Fruit fly (Drosophila melanogaster) whole organism, embryonic: ENCODE measurements around the gene Argp.

Source experiments
- Antp ChIP-seq: fragments of 200-800 bp; sonication (Bioruptor generic); optimal IDR thresholded peaks from 3 replicates; lab custom pipeline; 2016; ENCODE audit warnings: missing biosample characterization, missing genetic modification characterization
- Awh ChIP-seq: fragments of 200-800 bp; sonication (Bioruptor generic); IDR thresholded peaks from 2 replicates; pipeline ENCODE4, ENCODE4 v1.3.6; 2022; ENCODE audit warnings: missing biosample characterization, missing genetic modification characterization
- Blimp-1 ChIP-seq: fragments of 200-800 bp; sonication (Bioruptor generic); optimal IDR thresholded peaks from 3 replicates; lab custom pipeline; 2018; ENCODE audit warnings: missing biosample characterization, missing genetic modification characterization, mild to moderate bottlenecking, moderate library complexity, missing genetic modification reagents
- CG10321 ChIP-seq: fragments of 200-800 bp; sonication (Bioruptor generic); IDR thresholded peaks from 2 replicates; pipeline ENCODE4 v1.3.6; 2022; ENCODE audit warnings: missing biosample characterization, missing genetic modification characterization
- CG10959 ChIP-seq: fragments of 200-800 bp; sonication (Bioruptor generic); IDR thresholded peaks from 2 replicates; pipeline ENCODE4 v1.3.6; 2022; ENCODE audit warnings: missing biosample characterization, missing genetic modification characterization
- CG12659 ChIP-seq: fragments of 200-800 bp; sonication (Bioruptor generic); optimal IDR thresholded peaks from 3 replicates; lab custom pipeline; 2017; ENCODE audit warnings: mild to moderate bottlenecking, missing biosample characterization, missing genetic modification reagents, missing genetic modification characterization
- CG13624 ChIP-seq: fragments of 200-800 bp; sonication (Bioruptor generic); optimal IDR thresholded peaks from 2 replicates; lab custom pipeline; 2016; ENCODE audit warnings: missing biosample characterization, missing genetic modification characterization
- CG14014 ChIP-seq: fragments of 200-800 bp; sonication (Bioruptor generic); IDR thresholded peaks from 2 replicates; pipeline ENCODE4 v1.3.6; 2022; ENCODE audit warnings: missing biosample characterization, missing genetic modification characterization
- CG1529 ChIP-seq: fragments of 200-800 bp; sonication (Bioruptor generic); optimal IDR thresholded peaks from 3 replicates; lab custom pipeline; 2018; ENCODE audit warnings: missing biosample characterization, missing genetic modification characterization
- CG16863 ChIP-seq: fragments of 200-800 bp; sonication (Bioruptor generic); optimal IDR thresholded peaks from 3 replicates; lab custom pipeline; 2016; ENCODE audit warnings: missing biosample characterization, missing genetic modification characterization
- CG2875 ChIP-seq: fragments of 200-800 bp; sonication (Bioruptor generic); optimal IDR thresholded peaks from 2 replicates; lab custom pipeline; 2017; ENCODE audit warnings: missing biosample characterization, mild to moderate bottlenecking, missing genetic modification characterization, missing genetic modification reagents
- CG33213 ChIP-seq: fragments of 200-800 bp; sonication (Bioruptor generic); optimal IDR thresholded peaks from 3 replicates; lab custom pipeline; 2016; ENCODE audit warnings: missing biosample characterization, missing genetic modification characterization
- CG6689 ChIP-seq: fragments of 200-800 bp; sonication (Bioruptor generic); IDR thresholded peaks from 2 replicates; pipeline ENCODE4 v1.3.6; 2022; ENCODE audit warnings: missing biosample characterization, missing genetic modification characterization
- CG7372 ChIP-seq: fragments of 200-800 bp; sonication (Bioruptor generic); IDR thresholded peaks from 2 replicates; pipeline ENCODE4 v1.3.6; 2022; ENCODE audit warnings: missing biosample characterization, missing genetic modification characterization
- CG7839 ChIP-seq: fragments of 200-800 bp; sonication (Bioruptor generic); optimal IDR thresholded peaks from 3 replicates; lab custom pipeline; 2018; ENCODE audit warnings: missing biosample characterization, mild to moderate bottlenecking, missing genetic modification characterization, moderate library complexity
- CG7928 ChIP-seq: fragments of 200-800 bp; sonication (Bioruptor generic); optimal IDR thresholded peaks from 2 replicates; lab custom pipeline; 2017; ENCODE audit warnings: missing biosample characterization, mild to moderate bottlenecking, missing genetic modification characterization
- CG8388 ChIP-seq: fragments of 200-800 bp; sonication (Bioruptor generic); optimal IDR thresholded peaks from 2 replicates; lab custom pipeline; 2019; ENCODE audit warnings: missing biosample characterization, mild to moderate bottlenecking, missing genetic modification characterization, moderate library complexity
- Eip74EF ChIP-seq, 2 experiments: fragments of 200-800 bp in 1 of 2; fragments of >200 bp in 1 of 2; sonication (Bioruptor generic) in 1 of 2; optimal IDR thresholded peaks; 2 replicates each; lab custom pipeline; 2017 to 2019; ENCODE audit warnings: missing biosample characterization in 2 of 2, missing genetic modification characterization in 2 of 2, mild to moderate bottlenecking in 1 of 2, moderate library complexity in 1 of 2
- Fer3 ChIP-seq: fragments of 200-800 bp; sonication (Bioruptor generic); optimal IDR thresholded peaks from 2 replicates; lab custom pipeline; 2018; ENCODE audit warnings: missing biosample characterization, mild to moderate bottlenecking, missing genetic modification characterization, moderate library complexity
- H15 ChIP-seq: fragments of 200-800 bp; sonication (Bioruptor generic); IDR thresholded peaks from 3 replicates; pipeline ENCODE4 v1.3.6; 2022; ENCODE audit warnings: missing biosample characterization, missing genetic modification characterization
- Hr51 ChIP-seq, 2 experiments: fragments of 200-800 bp; sonication (Bioruptor generic); optimal IDR thresholded peaks; 2 replicates in 1 of 2; 3 replicates in 1 of 2; lab custom pipeline; 2016 to 2018; ENCODE audit warnings: missing biosample characterization in 2 of 2, missing genetic modification characterization in 2 of 2, mild to moderate bottlenecking in 1 of 2, moderate library complexity in 1 of 2
- Lpt ChIP-seq: fragments of >200 bp; optimal IDR thresholded peaks from 2 replicates; lab custom pipeline; 2018; ENCODE audit warnings: missing biosample characterization, missing genetic modification characterization
- Max ChIP-seq: fragments of 200-800 bp; sonication (Bioruptor generic); optimal IDR thresholded peaks from 2 replicates; lab custom pipeline; 2016; ENCODE audit warnings: missing biosample characterization, mild to moderate bottlenecking, missing genetic modification characterization
- Nf-YA ChIP-seq: fragments of 200-800 bp; sonication (Bioruptor generic); IDR thresholded peaks from 2 replicates; pipeline ENCODE4 v1.3.6; 2022; ENCODE audit warnings: missing biosample characterization, missing genetic modification characterization
- Ptx1 ChIP-seq: fragments of 200-800 bp; sonication (Bioruptor generic); IDR thresholded peaks from 2 replicates; pipeline ENCODE4 v1.3.6; 2022; ENCODE audit warnings: missing biosample characterization, missing genetic modification characterization
- Sox102F ChIP-seq: fragments of 200-800 bp; sonication (Bioruptor generic); optimal IDR thresholded peaks from 2 replicates; lab custom pipeline; 2018; ENCODE audit warnings: missing biosample characterization, mild to moderate bottlenecking, missing genetic modification characterization, moderate library complexity
- al ChIP-seq: fragments of 200-800 bp; sonication (Bioruptor generic); IDR thresholded peaks from 2 replicates; pipeline ENCODE4 v1.3.6; 2022; ENCODE audit warnings: missing biosample characterization, missing genetic modification characterization
- aop ChIP-seq: fragments of 200-800 bp; sonication (Bioruptor generic); IDR thresholded peaks from 2 replicates; pipeline ENCODE4 v1.3.6; 2022; ENCODE audit warnings: missing biosample characterization, missing genetic modification characterization
- ap ChIP-seq: fragments of 200-800 bp; sonication (Bioruptor generic); IDR thresholded peaks from 2 replicates; pipeline ENCODE4 v1.3.6; 2022; ENCODE audit warnings: missing biosample characterization, missing genetic modification characterization
- ase ChIP-seq: fragments of 200-800 bp; sonication (Bioruptor generic); IDR thresholded peaks from 3 replicates; pipeline ENCODE4 v1.3.6; 2022; ENCODE audit warnings: missing biosample characterization, missing genetic modification characterization
- bsh ChIP-seq, 2 experiments: fragments of 200-800 bp; sonication (Bioruptor generic); optimal IDR thresholded peaks; 2 replicates each; lab custom pipeline; 2017 to 2018; ENCODE audit warnings: mild to moderate bottlenecking in 2 of 2, missing biosample characterization in 2 of 2, missing genetic modification characterization in 2 of 2, moderate library complexity in 1 of 2
- dan ChIP-seq: fragments of 200-800 bp; sonication (Bioruptor generic); IDR thresholded peaks from 2 replicates; pipeline ENCODE4 v1.3.6; 2022; ENCODE audit warnings: missing biosample characterization, missing genetic modification characterization
- eyg ChIP-seq: fragments of 200-800 bp; sonication (Bioruptor generic); optimal IDR thresholded peaks from 3 replicates; lab custom pipeline; 2016; ENCODE audit warnings: missing biosample characterization, missing genetic modification characterization
- gt ChIP-seq: fragments of 200-800 bp; sonication (Bioruptor generic); IDR thresholded peaks from 2 replicates; pipeline ENCODE4 v1.3.6; 2022; ENCODE audit warnings: missing biosample characterization, missing genetic modification characterization
- ind ChIP-seq: fragments of 200-800 bp; sonication (Bioruptor generic); optimal IDR thresholded peaks from 3 replicates; lab custom pipeline; 2016; ENCODE audit warnings: missing biosample characterization, missing genetic modification characterization
- lab ChIP-seq: fragments of 200-800 bp; sonication (Bioruptor generic); optimal IDR thresholded peaks from 3 replicates; lab custom pipeline; 2017; ENCODE audit warnings: missing biosample characterization, missing genetic modification characterization, mild to moderate bottlenecking, moderate library complexity, missing genetic modification reagents
- nom ChIP-seq: fragments of 200-800 bp; sonication (Bioruptor generic); optimal IDR thresholded peaks from 2 replicates; lab custom pipeline; 2017; ENCODE audit warnings: missing biosample characterization, missing genetic modification characterization, mild to moderate bottlenecking, moderate library complexity, missing genetic modification reagents
- onecut ChIP-seq: fragments of 200-800 bp; sonication (Bioruptor generic); IDR thresholded peaks from 2 replicates; pipeline ENCODE4 v1.3.6; 2022; ENCODE audit warnings: missing biosample characterization, missing genetic modification characterization
- p53 ChIP-seq: fragments of 200-800 bp; sonication (Bioruptor generic); optimal IDR thresholded peaks from 2 replicates; lab custom pipeline; 2016; ENCODE audit warnings: missing biosample characterization, missing genetic modification characterization
- phol ChIP-seq: fragments of 200-800 bp; sonication (Bioruptor generic); optimal IDR thresholded peaks from 3 replicates; lab custom pipeline; 2018; ENCODE audit warnings: missing biosample characterization, mild to moderate bottlenecking, missing genetic modification characterization, moderate library complexity
- prd ChIP-seq, 3 experiments: fragments of >200 bp in 2 of 3; fragments of 200-800 bp in 1 of 3; sonication (Bioruptor generic) in 1 of 3; optimal IDR thresholded peaks in 2 of 3; IDR thresholded peaks in 1 of 3; 2 replicates in 2 of 3; 3 replicates in 1 of 3; pipeline versions ENCODE4 v1.3.6 to Lab custom; 2017 to 2022; ENCODE audit warnings: missing biosample characterization in 1 of 3, missing genetic modification characterization in 1 of 3
- pum ChIP-seq: fragments of 200-800 bp; sonication (Bioruptor generic); optimal IDR thresholded peaks from 2 replicates; lab custom pipeline; 2016; ENCODE audit warnings: missing biosample characterization, missing genetic modification characterization
- sens ChIP-seq: fragments of 200-800 bp; sonication (Bioruptor generic); peaks from one replicate; lab custom pipeline; 2016; ENCODE audit warnings: missing biosample characterization, missing genetic modification characterization
- so ChIP-seq: fragments of 200-800 bp; sonication (Bioruptor generic); IDR thresholded peaks from 3 replicates; pipeline ENCODE4 v1.3.6; 2022; ENCODE audit warnings: missing biosample characterization, missing genetic modification characterization
- tap ChIP-seq: fragments of 200-800 bp; optimal IDR thresholded peaks from 3 replicates; lab custom pipeline; 2019; ENCODE audit warnings: missing biosample characterization, mild to moderate bottlenecking, missing genetic modification characterization, moderate library complexity
- tx ChIP-seq: fragments of 200-800 bp; sonication (Bioruptor generic); optimal IDR thresholded peaks from 2 replicates; lab custom pipeline; 2016; ENCODE audit warnings: missing biosample characterization, missing genetic modification characterization
- unpg ChIP-seq: fragments of 200-800 bp; sonication (Bioruptor generic); optimal IDR thresholded peaks from 3 replicates; lab custom pipeline; 2018; ENCODE audit warnings: missing biosample characterization, mild to moderate bottlenecking, missing genetic modification characterization, moderate library complexity
- vvl ChIP-seq: fragments of 200-800 bp; sonication (Bioruptor generic); IDR thresholded peaks from 2 replicates; pipeline ENCODE4 v1.3.6; 2022; ENCODE audit warnings: missing biosample characterization, missing genetic modification characterization
- zfh1 ChIP-seq: fragments of 200-800 bp; sonication (Bioruptor generic); IDR thresholded peaks from 3 replicates; pipeline ENCODE4 v1.3.6; 2022; ENCODE audit warnings: missing biosample characterization, missing genetic modification characterization

Gene Argp

dm6 chr3R:13716827-13717226 is 7.1 kb upstream of the Argp start (continued):
- 0 out of 2 replicates have a peak, but pooled peaks have one; percentile 29 for TF ChIP-seq CG7372 (GFP tag; lab: Robert Waterston, UW)
- TF ChIP-seq ind (GFP tag; lab: Kevin White, UChicago) = peak; percentile 9
- 0 out of 2 replicates have a peak, but pooled peaks have one; percentile 15 for TF ChIP-seq CG10959 (GFP tag; lab: Robert Waterston, UW)
- peak; percentile 63; the same call in 1 of the 3 replicates for TF ChIP-seq so (GFP tag; lab: Robert Waterston, UW)
- TF ChIP-seq bsh (GFP tag; optimal IDR thresholded peaks at IDR 0.05; lab: Kevin White, UChicago) = peak; percentile 30 to 61
- TF ChIP-seq CG33213 (GFP tag; lab: Kevin White, UChicago) = peak; percentile 41
- TF ChIP-seq H15 (GFP tag; lab: Robert Waterston, UW) = peak; percentile 45; the same call in 1 of the 3 replicates
- TF ChIP-seq CG16863 (GFP tag; lab: Kevin White, UChicago) = no peak
- no peak for TF ChIP-seq Max (GFP tag; lab: Kevin White, UChicago)
- TF ChIP-seq Antp (GFP tag; lab: Kevin White, UChicago) = peak; percentile 59
- TF ChIP-seq pum (GFP tag; lab: Kevin White, UChicago) = peak; percentile 17
- no peak for TF ChIP-seq CG1529 (GFP tag; lab: Kevin White, UChicago)
- peak; percentile 39 for TF ChIP-seq Blimp-1 (GFP tag; lab: Kevin White, UChicago)
- TF ChIP-seq Hr51 (GFP tag; optimal IDR thresholded peaks at IDR 0.05; lab: Kevin White, UChicago) = peak in 1 of 2 experiments; percentile 16
- TF ChIP-seq Fer3 = no peak
- no peak for TF ChIP-seq phol
- TF ChIP-seq CG12659 (GFP tag; lab: Kevin White, UChicago) = no peak
- peak; percentile 39; the same call in 1 of the 2 replicates for TF ChIP-seq CG6689 (GFP tag; lab: Robert Waterston, UW)
- TF ChIP-seq zfh1 (GFP tag; lab: Robert Waterston, UW) = peak; percentile 18; the same call in 1 of the 3 replicates
- TF ChIP-seq tap (tag; lab: Kevin White, UChicago) = no peak
- no peak for TF ChIP-seq CG10321 (GFP tag; lab: Robert Waterston, UW)
- peak; percentile 49; the same call in 1 of the 2 replicates for TF ChIP-seq Awh (GFP tag; lab: Robert Waterston, UW)
- TF ChIP-seq sens (GFP tag; lab: Kevin White, UChicago) = peak; percentile 77
- TF ChIP-seq eyg = peak; percentile 48
- TF ChIP-seq prd (optimal IDR thresholded peaks at IDR 0.05; lab: Kevin White, UChicago) = no peak
- TF ChIP-seq prd (GFP tag; IDR thresholded peaks at IDR 0.05; lab: Robert Waterston, UW) = peak; percentile 60; the same call in 2 of the 3 replicates
- TF ChIP-seq al = no peak
- TF ChIP-seq CG8388 (GFP tag; lab: Kevin White, UChicago) = peak; percentile 35
- peak in 1 of 2 experiments; percentile 17 for TF ChIP-seq Eip74EF (GFP tag; optimal IDR thresholded peaks at IDR 0.05; lab: Kevin White, UChicago)
- peak; percentile 63 for TF ChIP-seq Ptx1 (GFP tag; lab: Robert Waterston, UW)
- TF ChIP-seq CG13624 (GFP tag; lab: Kevin White, UChicago) = peak; percentile 39
- 0 out of 2 replicates have a peak, but pooled peaks have one; percentile 9 for TF ChIP-seq onecut
- TF ChIP-seq CG2875 = peak; percentile 31
- TF ChIP-seq tx (GFP tag; lab: Kevin White, UChicago) = no peak
- peak; percentile 21; the same call in 1 of the 2 replicates for TF ChIP-seq aop
- TF ChIP-seq ap (GFP tag; lab: Robert Waterston, UW) = peak; percentile 17; the same call in 1 of the 2 replicates
- TF ChIP-seq gt (GFP tag; lab: Robert Waterston, UW) = peak; percentile 27; the same call in 1 of the 2 replicates
- 0 out of 3 replicates have a peak, but pooled peaks have one; percentile 49 for TF ChIP-seq ase
- TF ChIP-seq nom (GFP tag; lab: Kevin White, UChicago) = peak; percentile 62
- TF ChIP-seq Nf-YA (GFP tag; lab: Robert Waterston, UW) = peak; percentile 46; the same call in 1 of the 2 replicates
- no peak for TF ChIP-seq CG7928 (GFP tag; lab: Kevin White, UChicago)
- TF ChIP-seq CG7839 (tag; lab: Kevin White, UChicago) = peak; percentile 59
- TF ChIP-seq Lpt = no peak
- peak; percentile 47 for TF ChIP-seq unpg (GFP tag; lab: Kevin White, UChicago)
- no peak for TF ChIP-seq lab (GFP tag; lab: Kevin White, UChicago)
- TF ChIP-seq vvl (GFP tag; lab: Robert Waterston, UW) = peak; percentile 68
- TF ChIP-seq Sox102F = peak; percentile 17
- no peak for TF ChIP-seq p53
- peak; percentile 31; the same call in 1 of the 2 replicates for TF ChIP-seq CG14014 (GFP tag; lab: Robert Waterston, UW)
- TF ChIP-seq dan (GFP tag; lab: Robert Waterston, UW) = no peak
